Worm (Caenorhabditis elegans): ENCODE measurements around the gene F11G11.13.

DNA sequence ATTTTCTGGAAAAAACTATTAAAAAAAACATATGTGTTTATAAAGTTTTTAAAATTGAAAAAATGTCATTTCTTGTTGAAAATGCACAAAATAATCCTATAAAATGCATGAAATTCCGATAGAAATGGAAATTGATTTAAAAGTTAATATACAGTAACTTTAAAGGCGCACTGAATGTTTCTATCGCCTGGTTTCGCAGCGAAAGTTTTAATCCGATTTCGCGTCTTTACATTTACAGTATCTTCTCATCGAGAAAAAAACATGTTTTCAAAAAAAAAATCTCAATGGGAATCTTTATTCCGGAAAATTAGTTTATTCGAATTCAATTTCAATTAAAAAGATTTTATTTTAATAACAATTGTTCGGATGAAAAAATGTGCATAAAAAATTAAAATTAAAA lies 38.2 kb upstream of the F11G11.13 start, which contains the start of gene R05F9.11:
- TF ChIP-seq unc-62 (GFP tag; optimal IDR thresholded peaks at IDR 0.05) (no peak), nhr-11 (tag; optimal IDR thresholded peaks at IDR 0.05) (no peak), nhr-12 (tag; optimal IDR thresholded peaks at IDR 0.05) (no peak), snpc-4 (tag; optimal IDR thresholded peaks at IDR 0.05) (no peak)

Data from whole organism, L3 larva.